Fruit fly (Drosophila melanogaster): ENCODE results near the gene CG43867.

dm6 chrX:964012-964411, 36.2 kb upstream of the CG43867 start:
- TF ChIP-seq ttk (optimal IDR thresholded peaks at IDR 0.05) (no peak), h (optimal IDR thresholded peaks at IDR 0.05) (no peak), psq (optimal IDR thresholded peaks at IDR 0.05) (no peak), Myc (optimal IDR thresholded peaks at IDR 0.05) (no peak), insv (optimal IDR thresholded peaks at IDR 0.05) (no peak)
